Worm (Caenorhabditis elegans) whole organism, L4 larva: ENCODE results near the gene clec-56.

ENCODE experiments used
- F10B5.3 ChIP-seq: sonication (generic microtip); optimal IDR thresholded peaks from 2 replicates; lab custom pipeline; 2016; ENCODE audit warnings: mild to moderate bottlenecking, missing genetic modification characterization, missing compliant biosample characterization
- F26F4.8 ChIP-seq: fragments of 200-800 bp; sonication (Bioruptor generic); conservative IDR thresholded peaks from 2 replicates; pipeline ENCODE4 v1.3.6; 2022; ENCODE audit warnings: missing genetic modification characterization, missing compliant biosample characterization
- T20F7.1 ChIP-seq: fragments of 200-800 bp; sonication (Bioruptor generic); optimal IDR thresholded peaks from 2 replicates; lab custom pipeline; 2018; ENCODE audit warnings: mild to moderate bottlenecking, missing genetic modification characterization, missing compliant biosample characterization
- Y5F2A.4 ChIP-seq: fragments of 200-800 bp; sonication (Bioruptor generic); optimal IDR thresholded peaks from 2 replicates; lab custom pipeline; 2018; ENCODE audit warnings: mild to moderate bottlenecking, missing genetic modification characterization, missing compliant biosample characterization
- ceh-20 ChIP-seq: fragments of 200-800 bp; sonication (Bioruptor generic); IDR thresholded peaks from 2 replicates; pipeline ENCODE4 v1.3.6; 2022; ENCODE audit warnings: missing genetic modification reagents, missing genetic modification characterization, missing compliant biosample characterization
- ctbp-1 ChIP-seq: fragments of 200-800 bp; sonication (Bioruptor generic); IDR thresholded peaks from 2 replicates; pipeline ENCODE4 v1.3.6; 2022; ENCODE audit warnings: missing genetic modification reagents, missing genetic modification characterization, missing compliant biosample characterization
- daf-16 ChIP-seq, 3 experiments: sonication (generic microtip); optimal IDR thresholded peaks; 2 replicates each; lab custom pipeline; 2016 to 2017; ENCODE audit warnings: missing genetic modification characterization in 3 of 3, missing genetic modification reagents in 3 of 3, mild to moderate bottlenecking in 2 of 3, missing compliant biosample characterization in 2 of 3, missing biosample characterization in 1 of 3, moderate library complexity in 1 of 3
- dmd-8 ChIP-seq: fragments of 200-800 bp; sonication (Bioruptor generic); IDR thresholded peaks from 2 replicates; pipeline ENCODE4 v1.3.6; 2022; ENCODE audit warnings: missing genetic modification characterization, missing compliant biosample characterization
- dpl-1 ChIP-seq: fragments of 150-350 bp; optimal IDR thresholded peaks from 2 replicates; lab custom pipeline; 2014; ENCODE audit warnings: missing biosample characterization, missing genetic modification reagents, missing genetic modification characterization
- fkh-10 ChIP-seq: fragments of 150-350 bp; optimal IDR thresholded peaks from 2 replicates; lab custom pipeline; 2014; ENCODE audit warnings: missing biosample characterization, missing genetic modification reagents, missing genetic modification characterization
- hlh-11 ChIP-seq: fragments of 200-800 bp; sonication (Bioruptor generic); optimal IDR thresholded peaks from 2 replicates; lab custom pipeline; 2018; ENCODE audit warnings: mild to moderate bottlenecking, missing genetic modification characterization, missing compliant biosample characterization
- hlh-30 ChIP-seq: sonication (generic microtip); optimal IDR thresholded peaks from 2 replicates; lab custom pipeline; 2017; ENCODE audit warnings: antibody characterized with exemption, mild to moderate bottlenecking, missing genetic modification characterization, missing compliant biosample characterization; ENCODE audit not compliant: insufficient read depth
- hmg-1.1 ChIP-seq: fragments of 200-800 bp; sonication (Bioruptor generic); IDR thresholded peaks from 2 replicates; pipeline ENCODE4 v1.3.6; 2022; ENCODE audit warnings: missing genetic modification reagents, missing genetic modification characterization, missing compliant biosample characterization
- jun-1 ChIP-seq: fragments of 150-350 bp; optimal IDR thresholded peaks from 2 replicates; lab custom pipeline; 2014; ENCODE audit warnings: missing biosample characterization, missing genetic modification reagents, missing genetic modification characterization
- lim-7 ChIP-seq: fragments of 200-800 bp; sonication (Bioruptor generic); IDR thresholded peaks from 2 replicates; pipeline ENCODE4 v1.3.6; 2022; ENCODE audit warnings: missing genetic modification characterization, missing compliant biosample characterization
- lin-13 ChIP-seq: fragments of 150-350 bp; optimal IDR thresholded peaks from 2 replicates; lab custom pipeline; 2014; ENCODE audit warnings: missing biosample characterization, missing genetic modification reagents, missing genetic modification characterization
- lin-15B ChIP-seq: fragments of 150-350 bp; sonication (generic microtip); optimal IDR thresholded peaks from 3 replicates; lab custom pipeline; 2014; ENCODE audit warnings: missing biosample characterization, missing genetic modification characterization
- lin-29 ChIP-seq: fragments of 200-800 bp; sonication (Bioruptor generic); IDR thresholded peaks from 2 replicates; pipeline ENCODE4 v1.3.6; 2022; ENCODE audit warnings: missing genetic modification reagents, missing genetic modification characterization, missing compliant biosample characterization
- lin-38 ChIP-seq: fragments of 200-800 bp; sonication (Bioruptor generic); IDR thresholded peaks from 2 replicates; pipeline ENCODE4 v1.3.6; 2022; ENCODE audit warnings: missing genetic modification reagents, missing genetic modification characterization, missing compliant biosample characterization
- lir-3 ChIP-seq: sonication (generic microtip); optimal IDR thresholded peaks from 2 replicates; lab custom pipeline; 2016; ENCODE audit warnings: mild to moderate bottlenecking, missing genetic modification characterization, missing compliant biosample characterization
- madf-5 ChIP-seq, 2 experiments: fragments of 200-800 bp; sonication (Bioruptor generic); IDR thresholded peaks; 2 replicates each; pipeline ENCODE4 v1.3.6; 2022; ENCODE audit warnings: missing compliant biosample characterization in 2 of 2, missing genetic modification characterization in 2 of 2
- mes-2 ChIP-seq: sonication (generic microtip); optimal IDR thresholded peaks from 2 replicates; lab custom pipeline; 2016; ENCODE audit warnings: missing genotype, mild to moderate bottlenecking, missing genetic modification characterization, missing compliant biosample characterization; ENCODE audit not compliant: poor library complexity, severe bottlenecking
- mxl-2 ChIP-seq: fragments of 200-800 bp; sonication (Bioruptor generic); conservative IDR thresholded peaks from 2 replicates; pipeline ENCODE4 v1.3.6; 2022; ENCODE audit warnings: missing genetic modification reagents, missing genetic modification characterization, missing compliant biosample characterization
- mxl-3 ChIP-seq: fragments of 200-800 bp; sonication (Bioruptor generic); optimal IDR thresholded peaks from 2 replicates; lab custom pipeline; 2018; ENCODE audit warnings: mild to moderate bottlenecking, missing genetic modification characterization, missing compliant biosample characterization
- nhr-11 ChIP-seq: fragments of 150-350 bp; optimal IDR thresholded peaks from 2 replicates; lab custom pipeline; 2014; ENCODE audit warnings: missing biosample characterization, missing genetic modification characterization
- nhr-237 ChIP-seq: sonication (generic microtip); optimal IDR thresholded peaks from 2 replicates; lab custom pipeline; 2017; ENCODE audit warnings: missing biosample characterization, missing genetic modification characterization
- nhr-25 ChIP-seq: sonication (generic microtip); optimal IDR thresholded peaks from 2 replicates; lab custom pipeline; 2017; ENCODE audit warnings: missing genetic modification characterization, mild to moderate bottlenecking, missing compliant biosample characterization, antibody characterized with exemption, moderate library complexity, borderline replicate concordance; ENCODE audit not compliant: insufficient read depth
- nhr-28 ChIP-seq: fragments of 150-350 bp; optimal IDR thresholded peaks from 2 replicates; lab custom pipeline; 2014; ENCODE audit warnings: missing biosample characterization, missing genetic modification characterization
- nhr-41 ChIP-seq: fragments of 200-800 bp; sonication (Bioruptor generic); IDR thresholded peaks from 2 replicates; pipeline ENCODE4 v1.3.6; 2022; ENCODE audit warnings: missing genetic modification reagents, missing genetic modification characterization, missing compliant biosample characterization
- nhr-6 ChIP-seq: fragments of 150-350 bp; optimal IDR thresholded peaks from 2 replicates; lab custom pipeline; 2014; ENCODE audit warnings: missing biosample characterization, missing genetic modification characterization
- nhr-76 ChIP-seq: fragments of 150-350 bp; optimal IDR thresholded peaks from 2 replicates; lab custom pipeline; 2014; ENCODE audit warnings: missing biosample characterization, missing genetic modification characterization
- pqm-1 ChIP-seq: sonication (generic microtip); optimal IDR thresholded peaks from 2 replicates; lab custom pipeline; 2017; ENCODE audit warnings: missing biosample characterization, missing genetic modification characterization
- rbr-2 ChIP-seq: sonication (generic microtip); optimal IDR thresholded peaks from 2 replicates; lab custom pipeline; 2016; ENCODE audit warnings: missing genotype, missing genetic modification characterization, missing compliant biosample characterization
- spr-1 ChIP-seq: sonication (generic microtip); optimal IDR thresholded peaks from 2 replicates; lab custom pipeline; 2016; ENCODE audit warnings: mild to moderate bottlenecking, missing genetic modification characterization, missing compliant biosample characterization
- unc-130 ChIP-seq: sonication (generic microtip); optimal IDR thresholded peaks from 2 replicates; lab custom pipeline; 2016; ENCODE audit warnings: missing genetic modification reagents, missing genetic modification characterization, missing compliant biosample characterization
- unc-62 ChIP-seq, 3 experiments: fragments of 150-350 bp in 1 of 3; sonication (generic microtip); optimal IDR thresholded peaks in 2 of 3; peaks in 1 of 3; 1 replicate in 1 of 3; 2 replicates in 2 of 3; lab custom pipeline; 2014 to 2017; ENCODE audit warnings: missing biosample characterization in 3 of 3, missing genetic modification characterization in 3 of 3, missing genetic modification reagents in 3 of 3, missing genotype in 1 of 3
- zfp-3 ChIP-seq: fragments of 200-800 bp; sonication (Bioruptor generic); conservative IDR thresholded peaks from 2 replicates; pipeline ENCODE4 v1.3.6; 2022; ENCODE audit warnings: missing genetic modification reagents, missing genetic modification characterization, missing compliant biosample characterization
- zip-11 ChIP-seq: fragments of 200-800 bp; sonication (Bioruptor generic); IDR thresholded peaks from 2 replicates; pipeline ENCODE4 v1.3.6; 2022; ENCODE audit warnings: missing genetic modification characterization, missing compliant biosample characterization
- ztf-11 ChIP-seq: fragments of 150-350 bp; optimal IDR thresholded peaks from 2 replicates; lab custom pipeline; 2014; ENCODE audit warnings: missing biosample characterization, missing genetic modification characterization

clec-56 gene

ce11 chrV:14474099-14474498 is at the start of gene clec-56:
Gene clec-56, plus strand, starts transcription at chrV:14474399.
- TF ChIP-seq rbr-2 (tag; lab: Kevin White, UChicago) = no peak
- TF ChIP-seq T20F7.1 (GFP tag; lab: Kevin White, UChicago) = no peak
- no peak for TF ChIP-seq dmd-8
- TF ChIP-seq lim-7 = no peak
- TF ChIP-seq daf-16 (GFP tag; optimal IDR thresholded peaks at IDR 0.05; lab: Kevin White, UChicago) = no peak
- TF ChIP-seq daf-16 (tag; optimal IDR thresholded peaks at IDR 0.05; lab: Kevin White, UChicago) = no peak
- no peak for TF ChIP-seq fkh-10 (GFP tag; lab: Kevin White, UChicago)
- no peak for TF ChIP-seq nhr-25 (tag; lab: Kevin White, UChicago)
- no peak for TF ChIP-seq lir-3 (tag; lab: Kevin White, UChicago)
- TF ChIP-seq nhr-28 = peak; percentile 36
- TF ChIP-seq hlh-11 = peak; percentile 2
- TF ChIP-seq lin-29 (GFP tag; lab: Robert Waterston, UW) = no peak
- TF ChIP-seq mes-2 (tag; lab: Kevin White, UChicago) = no peak
- no peak for TF ChIP-seq nhr-11
- no peak for TF ChIP-seq nhr-41 (GFP tag; lab: Robert Waterston, UW)
- no peak for TF ChIP-seq unc-62 (GFP tag; optimal IDR thresholded peaks at IDR 0.05 in 1 of 2; lab: Kevin White, UChicago)
- TF ChIP-seq unc-62 (tag; optimal IDR thresholded peaks at IDR 0.05; lab: Kevin White, UChicago) = no peak
- TF ChIP-seq F10B5.3 = no peak
- no peak for TF ChIP-seq lin-38 (GFP tag; lab: Robert Waterston, UW)
- no peak for TF ChIP-seq nhr-76 (tag; lab: Kevin White, UChicago)
- no peak for TF ChIP-seq nhr-237 (tag; lab: Kevin White, UChicago)
- no peak for TF ChIP-seq Y5F2A.4 (GFP tag; lab: Kevin White, UChicago)
- TF ChIP-seq ceh-20 (GFP tag; lab: Robert Waterston, UW) = 0 out of 2 replicates have a peak, but pooled peaks have one; percentile 18
- no peak for TF ChIP-seq spr-1 (tag; lab: Kevin White, UChicago)
- no peak for TF ChIP-seq zfp-3 (GFP tag; lab: Robert Waterston, UW)
- TF ChIP-seq ctbp-1 (GFP tag; lab: Robert Waterston, UW) = no peak
- TF ChIP-seq dpl-1 = no peak
- TF ChIP-seq mxl-3 (GFP tag; lab: Kevin White, UChicago) = no peak
- TF ChIP-seq F26F4.8 = no peak
- no peak for TF ChIP-seq mxl-2 (GFP tag; lab: Robert Waterston, UW)
- no peak for TF ChIP-seq lin-15B (tag; lab: Kevin White, UChicago)
- peak; percentile 35 for TF ChIP-seq pqm-1 (tag; lab: Kevin White, UChicago)
- no peak for TF ChIP-seq jun-1 (tag; lab: Kevin White, UChicago)
- TF ChIP-seq ztf-11 (tag; lab: Kevin White, UChicago) = no peak

ce11 chrV:14424958-14425492 is 49.2 kb upstream of the clec-56 start, which contains the start of gene rrsr-1:
Gene rrsr-1, minus strand, starts transcription at chrV:14425008.
- TF ChIP-seq lin-13 (GFP tag; lab: Kevin White, UChicago) (peak; percentile 18), lin-38 (GFP tag; lab: Robert Waterston, UW) (no peak), zip-11 (no peak), madf-5 (GFP tag; IDR thresholded peaks at IDR 0.05; lab: Robert Waterston, UW) (no peak), dpl-1 (peak; percentile 29), lim-7 (no peak), hmg-1.1 (GFP tag; lab: Robert Waterston, UW) (peak; percentile 40; the same call in 1 of the 2 replicates), mes-2 (tag; lab: Kevin White, UChicago) (peak; percentile 88), nhr-25 (tag; lab: Kevin White, UChicago) (no peak), hlh-30 (no peak), unc-130 (GFP tag; lab: Kevin White, UChicago) (peak; percentile 36), nhr-6 (peak; percentile 86), pqm-1 (tag; lab: Kevin White, UChicago) (no peak)
